Worm (Caenorhabditis elegans) whole organism, L3 larva: ENCODE measurements around the gene unc-79.

ENCODE experiments used
- R02D3.7 ChIP-seq: fragments of 150-350 bp; optimal IDR thresholded peaks from 2 replicates; lab custom pipeline; 2014; ENCODE audit warnings: missing biosample characterization, missing genetic modification characterization
- aly-2 ChIP-seq: fragments of 150-350 bp; optimal IDR thresholded peaks from 2 replicates; lab custom pipeline; 2014; ENCODE audit warnings: missing biosample characterization, missing genetic modification characterization
- ama-1 ChIP-seq: fragments of 150-350 bp; optimal IDR thresholded peaks from 2 replicates; lab custom pipeline; 2018
- ceh-16 ChIP-seq: sonication (generic microtip); optimal IDR thresholded peaks from 2 replicates; lab custom pipeline; 2017; ENCODE audit warnings: missing biosample characterization, missing genetic modification characterization
- ceh-28 ChIP-seq: fragments of 150-350 bp; optimal IDR thresholded peaks from 2 replicates; lab custom pipeline; 2014; ENCODE audit warnings: missing biosample characterization, missing genetic modification reagents, missing genetic modification characterization
- ceh-82 ChIP-seq: fragments of 150-350 bp; optimal IDR thresholded peaks from 2 replicates; lab custom pipeline; 2014; ENCODE audit warnings: missing biosample characterization, missing genetic modification characterization
- ceh-9 ChIP-seq: sonication (generic microtip); optimal IDR thresholded peaks from 2 replicates; lab custom pipeline; 2018; ENCODE audit warnings: missing biosample characterization, missing genetic modification characterization
- daf-12 ChIP-seq: fragments of 150-350 bp; optimal IDR thresholded peaks from 2 replicates; lab custom pipeline; 2014; ENCODE audit warnings: missing biosample characterization, missing genetic modification reagents, missing genetic modification characterization
- egl-27 ChIP-seq: sonication (generic microtip); optimal IDR thresholded peaks from 4 replicates; lab custom pipeline; 2017; ENCODE audit warnings: missing biosample characterization, missing genetic modification reagents, missing genetic modification characterization
- egl-5 ChIP-seq: fragments of 150-350 bp; optimal IDR thresholded peaks from 2 replicates; lab custom pipeline; 2017; ENCODE audit warnings: missing biosample characterization, missing genetic modification reagents, missing genetic modification characterization, inconsistent platforms
- elt-1 ChIP-seq: fragments of 150-350 bp; optimal IDR thresholded peaks from 2 replicates; lab custom pipeline; 2014; ENCODE audit warnings: missing biosample characterization, missing genetic modification characterization
- elt-2 ChIP-seq: sonication (generic microtip); optimal IDR thresholded peaks from 2 replicates; lab custom pipeline; 2016; ENCODE audit warnings: missing genetic modification reagents, mild to moderate bottlenecking, missing genetic modification characterization, missing compliant biosample characterization
- elt-3 ChIP-seq, 3 experiments: fragments of 150-350 bp in 1 of 3; sonication (generic microtip) in 2 of 3; optimal IDR thresholded peaks; 2 replicates in 2 of 3; 4 replicates in 1 of 3; lab custom pipeline; 2014 to 2017; ENCODE audit warnings: missing biosample characterization in 3 of 3, missing genetic modification characterization in 3 of 3
- eor-1 ChIP-seq, 2 experiments: fragments of 150-350 bp; optimal IDR thresholded peaks; 2 replicates each; lab custom pipeline; 2014 to 2018; ENCODE audit warnings: missing biosample characterization in 2 of 2, missing genetic modification characterization in 2 of 2
- fkh-10 ChIP-seq: sonication (generic microtip); optimal IDR thresholded peaks from 2 replicates; lab custom pipeline; 2017; ENCODE audit warnings: missing biosample characterization, missing genetic modification reagents, missing genetic modification characterization
- fkh-2 ChIP-seq: fragments of 150-350 bp; optimal IDR thresholded peaks from 2 replicates; lab custom pipeline; 2014; ENCODE audit warnings: missing biosample characterization, missing genetic modification reagents, missing genetic modification characterization
- fos-1 ChIP-seq: fragments of 150-350 bp; optimal IDR thresholded peaks from 2 replicates; lab custom pipeline; 2014; ENCODE audit warnings: missing biosample characterization, missing genetic modification characterization
- hmg-11 ChIP-seq: sonication (generic microtip); optimal IDR thresholded peaks from 2 replicates; lab custom pipeline; 2016; ENCODE audit warnings: missing genetic modification characterization, missing compliant biosample characterization
- jun-1 ChIP-seq: fragments of 150-350 bp; optimal IDR thresholded peaks from 2 replicates; lab custom pipeline; 2014; ENCODE audit warnings: missing biosample characterization, missing genetic modification reagents, missing genetic modification characterization
- lin-15B ChIP-seq: fragments of 150-350 bp; optimal IDR thresholded peaks from 2 replicates; lab custom pipeline; 2014; ENCODE audit warnings: missing biosample characterization, missing genetic modification characterization
- lin-39 ChIP-seq: fragments of 150-350 bp; optimal IDR thresholded peaks from 2 replicates; lab custom pipeline; 2018; ENCODE audit warnings: missing biosample characterization, missing genetic modification reagents, missing genetic modification characterization
- lsy-12 ChIP-seq: sonication (generic microtip); optimal IDR thresholded peaks from 2 replicates; lab custom pipeline; 2016; ENCODE audit warnings: mild to moderate bottlenecking, missing genetic modification characterization, missing compliant biosample characterization
- mdl-1 ChIP-seq: fragments of 150-350 bp; optimal IDR thresholded peaks from 2 replicates; lab custom pipeline; 2014; ENCODE audit warnings: missing biosample characterization, missing genetic modification characterization
- mml-1 ChIP-seq: fragments of 150-350 bp; sonication (generic microtip); optimal IDR thresholded peaks from 3 replicates; lab custom pipeline; 2014; ENCODE audit warnings: missing biosample characterization, missing genetic modification characterization
- nfya-1 ChIP-seq: sonication (generic microtip); optimal IDR thresholded peaks from 2 replicates; lab custom pipeline; 2017; ENCODE audit warnings: missing genetic modification characterization, mild to moderate bottlenecking, missing compliant biosample characterization, antibody characterized with exemption, moderate library complexity; ENCODE audit not compliant: insufficient read depth
- nhr-11 ChIP-seq: fragments of 150-350 bp; optimal IDR thresholded peaks from 2 replicates; lab custom pipeline; 2014; ENCODE audit warnings: missing biosample characterization, missing genetic modification characterization
- nhr-12 ChIP-seq: fragments of 150-350 bp; optimal IDR thresholded peaks from 2 replicates; lab custom pipeline; 2014; ENCODE audit warnings: missing biosample characterization, missing genetic modification characterization
- nhr-23 ChIP-seq: fragments of 150-350 bp; optimal IDR thresholded peaks from 2 replicates; lab custom pipeline; 2014; ENCODE audit warnings: missing biosample characterization, missing genetic modification reagents, missing genetic modification characterization
- nhr-237 ChIP-seq: fragments of 150-350 bp; optimal IDR thresholded peaks from 2 replicates; lab custom pipeline; 2014; ENCODE audit warnings: missing biosample characterization, missing genetic modification characterization
- nhr-25 ChIP-seq: sonication (generic microtip); optimal IDR thresholded peaks from 2 replicates; lab custom pipeline; 2017; ENCODE audit warnings: missing biosample characterization, missing genetic modification characterization
- nhr-28 ChIP-seq: fragments of 150-350 bp; optimal IDR thresholded peaks from 2 replicates; lab custom pipeline; 2014; ENCODE audit warnings: missing biosample characterization, missing genetic modification characterization
- nhr-43 ChIP-seq: sonication (generic microtip); optimal IDR thresholded peaks from 2 replicates; lab custom pipeline; 2016; ENCODE audit warnings: mild to moderate bottlenecking, missing genetic modification characterization, missing compliant biosample characterization; ENCODE audit not compliant: poor library complexity, severe bottlenecking
- nhr-67 ChIP-seq: fragments of 150-350 bp; optimal IDR thresholded peaks from 2 replicates; lab custom pipeline; 2014; ENCODE audit warnings: missing biosample characterization, missing genetic modification characterization
- nhr-76 ChIP-seq: fragments of 150-350 bp; sonication (generic microtip); optimal IDR thresholded peaks from 5 replicates; lab custom pipeline; 2014; ENCODE audit warnings: missing biosample characterization, missing genetic modification characterization
- nhr-77 ChIP-seq: fragments of 150-350 bp; optimal IDR thresholded peaks from 2 replicates; lab custom pipeline; 2014; ENCODE audit warnings: missing biosample characterization, missing genetic modification characterization
- pha-4 ChIP-seq: fragments of 150-350 bp; optimal IDR thresholded peaks from 2 replicates; lab custom pipeline; 2014; ENCODE audit warnings: missing biosample characterization, missing genetic modification reagents, missing genetic modification characterization
- pqm-1 ChIP-seq: fragments of 150-350 bp; optimal IDR thresholded peaks from 2 replicates; lab custom pipeline; 2017; ENCODE audit warnings: missing biosample characterization, missing genetic modification characterization, inconsistent platforms
- sea-2 ChIP-seq: fragments of 150-350 bp; sonication (generic microtip); optimal IDR thresholded peaks from 4 replicates; lab custom pipeline; 2014; ENCODE audit warnings: missing biosample characterization, missing genetic modification reagents, missing genetic modification characterization
- skn-1 ChIP-seq: fragments of 150-350 bp; optimal IDR thresholded peaks from 2 replicates; lab custom pipeline; 2014; ENCODE audit warnings: missing biosample characterization, missing genetic modification characterization
- snpc-4 ChIP-seq: fragments of 150-350 bp; optimal IDR thresholded peaks from 2 replicates; lab custom pipeline; 2014; ENCODE audit warnings: missing biosample characterization, missing genetic modification characterization
- tbx-2 ChIP-seq: sonication (generic microtip); optimal IDR thresholded peaks from 2 replicates; lab custom pipeline; 2016; ENCODE audit warnings: mild to moderate bottlenecking, missing genetic modification characterization, missing compliant biosample characterization
- unc-39 ChIP-seq: sonication (generic microtip); optimal IDR thresholded peaks from 4 replicates; lab custom pipeline; 2017; ENCODE audit warnings: missing biosample characterization, missing genetic modification characterization
- unc-62 ChIP-seq: fragments of 150-350 bp; sonication (generic microtip); optimal IDR thresholded peaks from 4 replicates; lab custom pipeline; 2014; ENCODE audit warnings: missing biosample characterization, missing genetic modification reagents, missing genetic modification characterization
- zag-1 ChIP-seq: fragments of 150-350 bp; optimal IDR thresholded peaks from 2 replicates; lab custom pipeline; 2014; ENCODE audit warnings: missing biosample characterization, missing genetic modification characterization
- ztf-11 ChIP-seq: fragments of 150-350 bp; optimal IDR thresholded peaks from 2 replicates; lab custom pipeline; 2014; ENCODE audit warnings: missing biosample characterization, missing genetic modification characterization
- ztf-4 ChIP-seq: fragments of 150-350 bp; optimal IDR thresholded peaks from 2 replicates; lab custom pipeline; 2014; ENCODE audit warnings: missing biosample characterization, missing genetic modification characterization

unc-79 gene

ce11 chrIII:4085657-4086056, 19.2 kb downstream of the unc-79 start:
- TF ChIP-seq hmg-11 (tag; lab: Kevin White, UChicago) (no peak), pha-4 (tag; lab: Kevin White, UChicago) (no peak), sea-2 (GFP tag; lab: Kevin White, UChicago) (no peak), ama-1 (lab: Kevin White, UChicago) (no peak), mml-1 (tag; lab: Kevin White, UChicago) (no peak), elt-2 (no peak), unc-62 (GFP tag; lab: Kevin White, UChicago) (no peak), skn-1 (tag; lab: Kevin White, UChicago) (no peak), tbx-2 (no peak), mdl-1 (tag; lab: Kevin White, UChicago) (no peak), R02D3.7 (no peak), unc-39 (no peak), nhr-76 (tag; lab: Kevin White, UChicago) (no peak), zag-1 (tag; lab: Kevin White, UChicago) (no peak), ceh-28 (tag; lab: Kevin White, UChicago) (no peak), nhr-11 (no peak)

DNA sequence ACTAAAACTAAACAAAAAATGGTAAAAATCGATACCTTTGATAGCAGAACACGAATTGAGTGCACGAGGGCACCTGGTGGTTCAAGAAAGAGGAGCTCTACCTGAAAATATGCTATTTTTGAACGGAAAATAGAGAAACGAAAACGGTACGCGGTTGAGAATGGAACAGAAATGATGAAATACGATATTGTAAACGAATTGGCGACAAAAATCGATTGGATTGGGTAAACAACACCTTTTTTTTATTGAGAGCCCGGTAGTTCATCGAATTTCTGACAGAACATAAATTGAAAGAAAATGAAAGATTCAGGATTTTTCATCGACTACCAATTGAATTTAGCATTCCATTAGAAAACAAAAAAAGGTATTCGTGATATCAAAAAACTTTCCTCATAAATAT, 20.1 kb downstream of the unc-79 start, which contains the start of gene kin-19:
Gene kin-19 (minus strand): TSS at position 101 of the 400 bp plus-strand sequence.
- TF ChIP-seq mml-1 (tag; lab: Kevin White, UChicago) (no peak), pha-4 (tag; lab: Kevin White, UChicago) (peak; percentile 36)

ce11 chrIII:4087064-4087463, 20.6 kb downstream of the unc-79 start:
- no peak for TF ChIP-seq ztf-11

ce11 chrIII:4087565-4087964, 21.1 kb downstream of the unc-79 start:
- TF ChIP-seq unc-62 (GFP tag; lab: Kevin White, UChicago), result no peak
- TF ChIP-seq fkh-2 (tag; lab: Kevin White, UChicago), result no peak
- peak; percentile 92 for TF ChIP-seq nhr-25 (tag; lab: Kevin White, UChicago)
- no peak for TF ChIP-seq elt-1 (tag; lab: Kevin White, UChicago)
- TF ChIP-seq pha-4 (tag; lab: Kevin White, UChicago), result peak; percentile 65
- peak; percentile 60 for TF ChIP-seq ama-1 (lab: Kevin White, UChicago)
- TF ChIP-seq jun-1 (tag; lab: Kevin White, UChicago), result peak; percentile 57
- TF ChIP-seq snpc-4, result peak; percentile 64
- TF ChIP-seq nhr-12, result no peak
- TF ChIP-seq nhr-28 (tag; lab: Kevin White, UChicago), result no peak
- peak; percentile 21 for TF ChIP-seq pqm-1
- peak; percentile 10 for TF ChIP-seq nhr-43 (tag; lab: Kevin White, UChicago)
- no peak for TF ChIP-seq mdl-1 (tag; lab: Kevin White, UChicago)
- no peak for TF ChIP-seq nhr-76 (tag; lab: Kevin White, UChicago)
- no peak for TF ChIP-seq aly-2 (tag; lab: Kevin White, UChicago)
- peak; percentile 42 for TF ChIP-seq elt-2
- peak; percentile 84 for TF ChIP-seq nfya-1
- TF ChIP-seq elt-3 (tag; optimal IDR thresholded peaks at IDR 0.05; lab: Kevin White, UChicago), result peak in 1 of 3 experiments; percentile 18
- TF ChIP-seq nhr-23 (tag; lab: Kevin White, UChicago), result peak; percentile 82
- TF ChIP-seq fkh-10 (GFP tag; lab: Kevin White, UChicago), result peak; percentile 13
- no peak for TF ChIP-seq nhr-11
- TF ChIP-seq ztf-11, result no peak
- TF ChIP-seq mml-1 (tag; lab: Kevin White, UChicago), result no peak
- TF ChIP-seq lin-15B (tag; lab: Kevin White, UChicago), result peak; percentile 99
- TF ChIP-seq nhr-67 (tag; lab: Kevin White, UChicago), result no peak
- TF ChIP-seq eor-1 (tag; optimal IDR thresholded peaks at IDR 0.05; lab: Kevin White, UChicago), result no peak
- TF ChIP-seq ceh-28 (tag; lab: Kevin White, UChicago), result no peak
- TF ChIP-seq tbx-2, result no peak
- TF ChIP-seq daf-12, result no peak
- TF ChIP-seq fos-1 (tag; lab: Kevin White, UChicago), result no peak
- peak; percentile 95 for TF ChIP-seq lin-39 (tag; lab: Kevin White, UChicago)
- no peak for TF ChIP-seq unc-39
- peak; percentile 81 for TF ChIP-seq egl-5 (tag; lab: Kevin White, UChicago)
- TF ChIP-seq ceh-82, result no peak
- peak; percentile 62 for TF ChIP-seq hmg-11 (tag; lab: Kevin White, UChicago)
- TF ChIP-seq nhr-237 (tag; lab: Kevin White, UChicago), result no peak
- peak; percentile 61 for TF ChIP-seq lsy-12 (tag; lab: Kevin White, UChicago)
- TF ChIP-seq R02D3.7, result no peak
- TF ChIP-seq ceh-16 (tag; lab: Kevin White, UChicago), result no peak
- no peak for TF ChIP-seq skn-1 (tag; lab: Kevin White, UChicago)
- no peak for TF ChIP-seq ztf-4
- TF ChIP-seq egl-27 (tag; lab: Kevin White, UChicago), result no peak
- no peak for TF ChIP-seq ceh-9 (tag; lab: Kevin White, UChicago)
- no peak for TF ChIP-seq nhr-77
